Fruit fly (Drosophila melanogaster) whole organism, wandering third instar larva: ENCODE results near the gene Mlc2.

ENCODE experiments used
- CG32264 ChIP-seq: fragments of 200-800 bp; sonication (Bioruptor generic); optimal IDR thresholded peaks from 2 replicates; lab custom pipeline; 2016; ENCODE audit warnings: missing biosample characterization, missing genetic modification characterization
- CG9705 ChIP-seq: fragments of 200-800 bp; sonication (Bioruptor generic); optimal IDR thresholded peaks from 2 replicates; lab custom pipeline; 2018; ENCODE audit warnings: missing biosample characterization, mild to moderate bottlenecking, missing genetic modification characterization
- Dfd ChIP-seq: fragments of >200 bp; optimal IDR thresholded peaks from 2 replicates; lab custom pipeline; 2017; ENCODE audit warnings: missing biosample characterization, missing genetic modification characterization
- Dif ChIP-seq: fragments of 200-275, 200-300 bp; sonication (Bioruptor generic); optimal IDR thresholded peaks from 2 replicates; lab custom pipeline; 2018; ENCODE audit warnings: missing biosample characterization, missing genetic modification characterization; ENCODE audit not compliant: partially characterized antibody
- GATAd ChIP-seq: sonication (Bioruptor generic); optimal IDR thresholded peaks from 2 replicates; lab custom pipeline; 2016; ENCODE audit warnings: missing biosample characterization, missing genetic modification characterization
- HLH106 ChIP-seq: fragments of 200-800 bp; optimal IDR thresholded peaks from 3 replicates; lab custom pipeline; 2019; ENCODE audit warnings: missing biosample characterization, mild to moderate bottlenecking, missing genetic modification characterization, moderate library complexity
- Hnf4 ChIP-seq: fragments of 200-800 bp; sonication (Bioruptor generic); optimal IDR thresholded peaks from 2 replicates; lab custom pipeline; 2016; ENCODE audit warnings: missing biosample characterization, mild to moderate bottlenecking, missing genetic modification characterization
- Hr78 ChIP-seq: fragments of >200 bp; optimal IDR thresholded peaks from 2 replicates; lab custom pipeline; 2017; ENCODE audit warnings: missing biosample characterization, missing genetic modification characterization
- Hr83 ChIP-seq: fragments of 200-300 bp; sonication (Bioruptor generic); optimal IDR thresholded peaks from 2 replicates; lab custom pipeline; 2016; ENCODE audit warnings: missing biosample characterization, mild to moderate bottlenecking, missing genetic modification characterization, moderate library complexity; ENCODE audit not compliant: poor library complexity, severe bottlenecking
- Jra ChIP-seq: sonication (Bioruptor generic); optimal IDR thresholded peaks from 2 replicates; lab custom pipeline; 2016; ENCODE audit warnings: missing biosample characterization, missing genetic modification characterization
- Mio ChIP-seq: sonication (Bioruptor generic); optimal IDR thresholded peaks from 2 replicates; lab custom pipeline; 2016; ENCODE audit warnings: missing biosample characterization, missing genetic modification characterization
- Myc ChIP-seq: fragments of >200 bp; optimal IDR thresholded peaks from 2 replicates; lab custom pipeline; 2017
- N ChIP-seq: fragments of >200 bp; optimal IDR thresholded peaks from 2 replicates; lab custom pipeline; 2018; ENCODE audit warnings: missing biosample characterization, missing external identifiers, missing genetic modification characterization
- OdsH ChIP-seq: fragments of 200-800 bp; sonication (Bioruptor generic); optimal IDR thresholded peaks from 2 replicates; lab custom pipeline; 2016; ENCODE audit warnings: missing biosample characterization, mild to moderate bottlenecking, missing genetic modification characterization
- Rel ChIP-seq, 2 experiments: fragments of 200-800 bp; sonication (Bioruptor generic) in 1 of 2; optimal IDR thresholded peaks; 2 replicates in 1 of 2; 3 replicates in 1 of 2; lab custom pipeline; 2016 to 2019; ENCODE audit warnings: mild to moderate bottlenecking in 2 of 2, missing biosample characterization in 2 of 2, missing genetic modification characterization in 2 of 2, moderate library complexity in 1 of 2
- Sp1 ChIP-seq: fragments of 200-800 bp; sonication (Bioruptor generic); optimal IDR thresholded peaks from 3 replicates; lab custom pipeline; 2019; ENCODE audit warnings: missing biosample characterization, mild to moderate bottlenecking, missing genetic modification characterization, moderate library complexity
- Vsx2 ChIP-seq: fragments of 200-300, 225-300 bp; sonication (Bioruptor generic); optimal IDR thresholded peaks from 2 replicates; lab custom pipeline; 2018; ENCODE audit warnings: missing biosample characterization, missing genetic modification characterization; ENCODE audit not compliant: partially characterized antibody
- br ChIP-seq: fragments of 200-800 bp; sonication (Bioruptor generic); optimal IDR thresholded peaks from 2 replicates; lab custom pipeline; 2016; ENCODE audit warnings: missing biosample characterization, missing genetic modification characterization
- brk ChIP-seq: fragments of 200-800 bp; sonication (Bioruptor generic); optimal IDR thresholded peaks from 2 replicates; lab custom pipeline; 2016; ENCODE audit warnings: missing biosample characterization, mild to moderate bottlenecking, missing genetic modification characterization
- dl ChIP-seq, 2 experiments: fragments of 175-275, 200-275 bp in 1 of 2; fragments of 200-275 bp in 1 of 2; sonication (Bioruptor generic); optimal IDR thresholded peaks; lab custom pipeline; 2018; ENCODE audit warnings: mild to moderate bottlenecking in 2 of 2, missing biosample characterization in 2 of 2, missing genetic modification characterization in 2 of 2, moderate library complexity in 2 of 2; ENCODE audit not compliant: partially characterized antibody in 2 of 2, insufficient read depth in 1 of 2
- dmrt93B ChIP-seq: fragments of 200-800 bp; sonication (Bioruptor generic); optimal IDR thresholded peaks from 2 replicates; lab custom pipeline; 2018; ENCODE audit warnings: missing biosample characterization, mild to moderate bottlenecking, missing genetic modification characterization
- dsf ChIP-seq: sonication (Bioruptor generic); optimal IDR thresholded peaks from 2 replicates; lab custom pipeline; 2016; ENCODE audit warnings: missing biosample characterization, missing genetic modification characterization, borderline replicate concordance
- ey ChIP-seq: fragments of 200-800 bp; sonication (Bioruptor generic); optimal IDR thresholded peaks from 2 replicates; lab custom pipeline; 2016; ENCODE audit warnings: missing biosample characterization, missing genetic modification characterization
- foxo ChIP-seq, 2 experiments: fragments of 200-800 bp; sonication (Bioruptor generic); optimal IDR thresholded peaks; 2 replicates in 1 of 2; 3 replicates in 1 of 2; lab custom pipeline; 2016 to 2017; ENCODE audit warnings: missing biosample characterization in 2 of 2, missing genetic modification characterization in 2 of 2
- fru ChIP-seq: fragments of 200-800 bp; sonication (Bioruptor generic); optimal IDR thresholded peaks from 3 replicates; lab custom pipeline; 2016; ENCODE audit warnings: missing biosample characterization, mild to moderate bottlenecking, missing genetic modification characterization
- h ChIP-seq: fragments of 200-800 bp; sonication (Bioruptor generic); optimal IDR thresholded peaks from 3 replicates; lab custom pipeline; 2016; ENCODE audit warnings: missing biosample characterization, mild to moderate bottlenecking, missing genetic modification characterization
- rgr ChIP-seq: fragments of 200-800 bp; sonication (Bioruptor generic); optimal IDR thresholded peaks from 3 replicates; lab custom pipeline; 2016; ENCODE audit warnings: missing biosample characterization, mild to moderate bottlenecking, missing genetic modification characterization
- sage ChIP-seq: fragments of 200-800 bp; sonication (Bioruptor generic); optimal IDR thresholded peaks from 2 replicates; lab custom pipeline; 2016; ENCODE audit warnings: missing biosample characterization, mild to moderate bottlenecking, missing genetic modification characterization
- sv ChIP-seq: fragments of 200-800 bp; sonication (Bioruptor generic); optimal IDR thresholded peaks from 3 replicates; lab custom pipeline; 2016; ENCODE audit warnings: missing biosample characterization, missing genetic modification characterization
- tai ChIP-seq: sonication (Bioruptor generic); optimal IDR thresholded peaks from 2 replicates; lab custom pipeline; 2016; ENCODE audit warnings: missing biosample characterization, missing genetic modification characterization
- usp ChIP-seq: fragments of >200 bp; optimal IDR thresholded peaks from 2 replicates; lab custom pipeline; 2017; ENCODE audit warnings: missing biosample characterization, missing genetic modification characterization
- woc ChIP-seq: sonication (Bioruptor generic); optimal IDR thresholded peaks from 2 replicates; lab custom pipeline; 2016; ENCODE audit warnings: missing biosample characterization, mild to moderate bottlenecking, missing genetic modification characterization

The Mlc2 gene

dm6 chr3R:30166159-30166784, 8.1 kb downstream of the Mlc2 start, which contains the start of gene VhaAC45RP:
Gene VhaAC45RP (minus strand): TSS chr3R:30166419.
- TF ChIP-seq Hnf4 (GFP tag; lab: Kevin White, UChicago): no peak
- no peak for TF ChIP-seq dl (GFP tag; optimal IDR thresholded peaks at IDR 0.05; lab: Kevin White, UChicago; ENCODE audit: insufficient read depth in 1 of 2, partially characterized antibody in 2 of 2)
- no peak for TF ChIP-seq Dfd
- TF ChIP-seq ey (GFP tag; lab: Kevin White, UChicago): no peak
- TF ChIP-seq Hr78 (GFP tag; lab: Kevin White, UChicago): no peak
- TF ChIP-seq sage: no peak
- TF ChIP-seq rgr (GFP tag; lab: Kevin White, UChicago): no peak
- TF ChIP-seq CG32264: no peak
- no peak for TF ChIP-seq OdsH (GFP tag; lab: Kevin White, UChicago)
- TF ChIP-seq brk (GFP tag; lab: Kevin White, UChicago): no peak

dm6 chr3R:30164162-30164561, 10.2 kb downstream of the Mlc2 start:
- TF ChIP-seq Sp1 (GFP tag; lab: Kevin White, UChicago): no peak
- no peak for TF ChIP-seq HLH106
- TF ChIP-seq h (GFP tag; lab: Kevin White, UChicago): peak; percentile 15
- TF ChIP-seq Mio (GFP tag; lab: Kevin White, UChicago): no peak
- peak; percentile 15 for TF ChIP-seq fru (GFP tag; lab: Kevin White, UChicago)
- no peak for TF ChIP-seq Rel (GFP tag; optimal IDR thresholded peaks at IDR 0.05; lab: Kevin White, UChicago)
- TF ChIP-seq Rel (tag; optimal IDR thresholded peaks at IDR 0.05; lab: Kevin White, UChicago): no peak
- TF ChIP-seq dsf: no peak
- TF ChIP-seq Hnf4 (GFP tag; lab: Kevin White, UChicago): no peak
- TF ChIP-seq GATAd (GFP tag; lab: Kevin White, UChicago): no peak
- peak in 1 of 2 experiments; percentile 22 for TF ChIP-seq foxo (GFP tag; optimal IDR thresholded peaks at IDR 0.05; lab: Kevin White, UChicago)
- no peak for TF ChIP-seq sv (GFP tag; lab: Kevin White, UChicago)
- TF ChIP-seq, all 38 proteins: peak for 3

DNA sequence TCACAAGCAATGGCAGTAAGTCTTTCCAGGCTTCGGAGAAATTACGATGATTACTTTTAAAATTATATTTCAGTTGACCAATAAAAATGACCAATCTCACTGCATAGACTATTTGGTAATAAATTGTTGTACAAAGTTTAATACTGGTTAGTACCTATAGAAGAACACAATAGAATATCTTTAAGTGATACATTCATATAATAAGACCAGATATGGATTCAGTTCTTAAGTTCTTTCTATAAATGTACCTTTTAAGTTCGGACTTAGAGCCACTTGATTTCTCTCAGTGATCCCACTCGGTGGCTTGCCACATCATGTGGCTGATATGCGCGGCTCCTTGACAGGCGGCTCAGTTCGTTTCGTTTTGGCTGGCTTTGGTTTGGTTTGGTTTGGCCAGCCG, 11.1 kb downstream of the Mlc2 start:
- TF ChIP-seq Jra (GFP tag; lab: Kevin White, UChicago): no peak
- TF ChIP-seq CG32264: no peak
- TF ChIP-seq foxo (GFP tag; optimal IDR thresholded peaks at IDR 0.05; lab: Kevin White, UChicago): no peak
- TF ChIP-seq Vsx2 (GFP tag; lab: Kevin White, UChicago): no peak
- TF ChIP-seq br (GFP tag; lab: Kevin White, UChicago): no peak
- no peak for TF ChIP-seq CG9705
- TF ChIP-seq Dfd: no peak
- no peak for TF ChIP-seq dsf
- no peak for TF ChIP-seq tai
- TF ChIP-seq Sp1 (GFP tag; lab: Kevin White, UChicago): no peak
- TF ChIP-seq Myc (lab: Kevin White, UChicago): no peak
- TF ChIP-seq GATAd (GFP tag; lab: Kevin White, UChicago): no peak
- no peak for TF ChIP-seq brk (GFP tag; lab: Kevin White, UChicago)
- no peak for TF ChIP-seq usp (GFP tag; lab: Kevin White, UChicago)

dm6 chr3R:30160312-30160942, 13.9 kb downstream of the Mlc2 start, which contains the start of gene CG11498:
Gene CG11498 (minus strand): TSS chr3R:30160473.
- TF ChIP-seq GATAd (GFP tag; lab: Kevin White, UChicago) (no peak), fru (GFP tag; lab: Kevin White, UChicago) (peak; percentile 15), Dif (GFP tag; lab: Kevin White, UChicago) (peak; percentile 44), Rel (GFP tag; optimal IDR thresholded peaks at IDR 0.05; lab: Kevin White, UChicago) (no peak), Rel (tag; optimal IDR thresholded peaks at IDR 0.05; lab: Kevin White, UChicago) (no peak), dl (GFP tag; optimal IDR thresholded peaks at IDR 0.05; lab: Kevin White, UChicago; ENCODE audit: insufficient read depth in 1 of 2, partially characterized antibody in 2 of 2) (peak; percentile 4 to 32)

DNA sequence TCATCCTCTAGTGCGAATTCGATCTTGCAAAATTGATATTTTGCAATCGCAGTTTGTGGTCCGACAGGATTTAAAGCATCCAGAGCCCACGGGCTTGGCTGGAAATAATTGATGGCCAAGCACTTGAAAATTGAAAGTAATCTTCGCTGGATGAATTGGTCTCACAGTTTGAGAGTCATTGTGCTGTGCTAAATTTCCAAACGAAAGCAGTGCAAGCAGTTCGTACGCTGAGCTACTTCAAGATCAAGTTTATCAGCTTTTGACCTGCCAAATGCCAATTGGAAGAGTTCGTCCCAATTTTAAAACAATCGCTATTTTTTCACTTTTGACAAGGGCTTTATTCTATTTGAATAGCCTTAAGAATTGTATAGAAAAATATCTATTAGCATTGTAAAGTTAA, 20.5 kb downstream of the Mlc2 start:
- no peak for TF ChIP-seq dl (GFP tag; optimal IDR thresholded peaks at IDR 0.05; lab: Kevin White, UChicago; ENCODE audit: insufficient read depth in 1 of 2, partially characterized antibody in 2 of 2)
- TF ChIP-seq Hr83 (GFP tag; lab: Kevin White, UChicago): no peak
- no peak for TF ChIP-seq OdsH (GFP tag; lab: Kevin White, UChicago)
- no peak for TF ChIP-seq dmrt93B
- TF ChIP-seq GATAd (GFP tag; lab: Kevin White, UChicago): no peak
- TF ChIP-seq Myc (lab: Kevin White, UChicago): peak; percentile 34
- no peak for TF ChIP-seq woc (GFP tag; lab: Kevin White, UChicago)
- no peak for TF ChIP-seq N (GFP tag; lab: Kevin White, UChicago)
- no peak for TF ChIP-seq CG9705
